Fruit fly (Drosophila melanogaster): ENCODE data around the gene PICK1.

The PICK1 gene

DNA sequence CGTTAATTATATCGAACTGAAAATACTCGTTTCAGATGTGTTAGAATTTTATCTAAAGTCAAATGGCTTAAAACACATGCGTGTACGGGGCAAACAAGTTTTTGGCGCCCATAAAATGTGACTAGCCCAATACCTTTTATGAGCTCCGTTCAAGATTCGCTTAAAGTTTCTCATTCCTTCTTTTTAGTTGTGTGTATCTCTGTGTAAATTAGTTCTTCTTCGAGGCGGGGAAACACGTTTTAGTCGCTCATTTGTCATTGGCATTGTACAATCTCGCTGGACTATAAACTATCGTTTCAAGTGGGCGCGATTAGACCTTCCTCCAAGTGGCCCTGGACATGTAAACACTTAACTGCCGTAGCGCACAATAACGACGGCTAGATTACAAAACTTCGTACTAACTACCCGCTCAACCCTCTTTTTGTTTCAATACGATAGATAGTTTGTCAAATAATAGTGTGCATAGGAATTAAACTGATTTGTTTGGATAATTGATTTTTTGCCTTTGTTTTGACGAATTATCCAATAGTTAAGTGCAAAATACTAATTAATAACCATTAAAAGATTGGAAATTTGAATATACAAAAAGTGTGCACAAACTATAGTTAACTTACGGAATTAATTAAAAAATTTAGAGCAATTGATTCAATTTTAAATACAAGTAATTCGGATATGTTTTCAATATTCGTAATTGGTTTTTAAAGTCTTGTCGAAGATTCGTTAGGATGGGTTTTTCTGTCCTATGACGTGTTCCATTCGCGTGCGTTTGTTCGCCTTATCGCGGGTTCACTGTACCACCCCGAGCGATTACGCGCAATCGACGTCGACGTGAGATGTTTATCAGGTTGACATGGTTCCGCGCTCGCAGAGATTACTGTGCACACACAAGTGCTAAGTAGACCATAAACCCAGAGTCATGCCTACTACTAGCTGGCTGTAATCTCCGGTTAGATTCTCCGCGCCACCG, 25.9 kb downstream of the PICK1 start (continued):
- TF ChIP-seq CG8290 (GFP tag; optimal IDR thresholded peaks at IDR 0.05) (no peak), CG8290 (tag; optimal IDR thresholded peaks at IDR 0.05) (peak in 1 of 2 experiments; percentile 56), z (GFP tag; IDR thresholded peaks at IDR 0.05) (no peak), NFAT (GFP tag; IDR thresholded peaks at IDR 0.05) (0 out of 2 replicates have a peak, but pooled peaks have one; percentile 4), Fer1 (GFP tag; optimal IDR thresholded peaks at IDR 0.05) (peak; percentile 62), CG32767 (GFP tag; IDR thresholded peaks at IDR 0.05) (no peak), CG14441 (GFP tag; IDR thresholded peaks at IDR 0.05) (peak; percentile 55), fru (optimal IDR thresholded peaks at IDR 0.05) (no peak), en (GFP tag; optimal IDR thresholded peaks at IDR 0.05) (no peak), bsh (GFP tag; optimal IDR thresholded peaks at IDR 0.05) (peak in 1 of 2 experiments; percentile 17), CG12236 (GFP tag; optimal IDR thresholded peaks at IDR 0.05) (no peak), fd102C (GFP tag; optimal IDR thresholded peaks at IDR 0.05) (no peak), E2f2 (GFP tag; IDR thresholded peaks at IDR 0.05) (no peak), Hr39 (optimal IDR thresholded peaks at IDR 0.05) (no peak), hkb (optimal IDR thresholded peaks at IDR 0.05) (no peak), hkb (GFP tag; IDR thresholded peaks at IDR 0.05) (peak; percentile 77), CG6683 (GFP tag; optimal IDR thresholded peaks at IDR 0.05) (peak; percentile 50), CG1792 (GFP tag; optimal IDR thresholded peaks at IDR 0.05) (no peak), CG3163 (GFP tag; optimal IDR thresholded peaks at IDR 0.05) (no peak), CG31365 (tag; optimal IDR thresholded peaks at IDR 0.05) (no peak), CG5180 (GFP tag; optimal IDR thresholded peaks at IDR 0.05) (peak; percentile 48), CG4820 (GFP tag; optimal IDR thresholded peaks at IDR 0.05) (peak; percentile 34), Oli (tag; optimal IDR thresholded peaks at IDR 0.05) (peak; percentile 17), CG18619 (GFP tag; optimal IDR thresholded peaks at IDR 0.05) (peak; percentile 22), inv (GFP tag; IDR thresholded peaks at IDR 0.05; ENCODE audit: partially characterized antibody) (no peak), CG7556 (GFP tag; optimal IDR thresholded peaks at IDR 0.05) (peak; percentile 39), CG1602 (GFP tag; optimal IDR thresholded peaks at IDR 0.05) (no peak), Six4 (GFP tag; optimal IDR thresholded peaks at IDR 0.05) (no peak), HLH54F (GFP tag; optimal IDR thresholded peaks at IDR 0.05) (peak; percentile 27), CG17912 (GFP tag; optimal IDR thresholded peaks at IDR 0.05) (no peak), wek (GFP tag; optimal IDR thresholded peaks at IDR 0.05) (no peak), pnt (GFP tag; optimal IDR thresholded peaks at IDR 0.05) (peak; percentile 10), CHES-1-like (GFP tag; optimal IDR thresholded peaks at IDR 0.05) (no peak), gfzf (GFP tag; optimal IDR thresholded peaks at IDR 0.05) (no peak), slp2 (GFP tag; optimal IDR thresholded peaks at IDR 0.05) (no peak), CG34224 (GFP tag; IDR thresholded peaks at IDR 0.05; ENCODE audit: partially characterized antibody) (no peak), salm (tag; optimal IDR thresholded peaks at IDR 0.05) (no peak), CG12744 (GFP tag; optimal IDR thresholded peaks at IDR 0.05) (no peak), CG10431 (GFP tag; optimal IDR thresholded peaks at IDR 0.05) (no peak), sima (GFP tag; optimal IDR thresholded peaks at IDR 0.05) (no peak), GATAe (GFP tag; conservative IDR thresholded peaks at IDR 0.05) (peak; percentile 86), CG34376 (GFP tag; optimal IDR thresholded peaks at IDR 0.05) (peak; percentile 59), hb (GFP tag; IDR thresholded peaks at IDR 0.05; ENCODE audit: partially characterized antibody) (no peak), CG9932 (GFP tag; IDR thresholded peaks at IDR 0.05) (peak; percentile 55), Ets97D (GFP tag; optimal IDR thresholded peaks at IDR 0.05) (no peak), CG14965 (GFP tag; optimal IDR thresholded peaks at IDR 0.05; ENCODE audit: borderline replicate concordance) (no peak), gce (GFP tag; IDR thresholded peaks at IDR 0.05) (no peak), CG11560 (tag; IDR thresholded peaks at IDR 0.05) (no peak), Dad (GFP tag; optimal IDR thresholded peaks at IDR 0.05) (no peak), Pdp1 (GFP tag; optimal IDR thresholded peaks at IDR 0.05) (peak; percentile 37 to 81)
